Fruit fly (Drosophila melanogaster) whole organism, embryonic: ENCODE data around the gene Ist1.
A peak's percentile ranks its signal among the peaks of the same experiment; 100 is the strongest.

Experiments
- Adf1 ChIP-seq: fragments of 200-800 bp; sonication (Bioruptor generic); IDR thresholded peaks from 2 replicates; pipeline ENCODE4 v1.3.6; 2022; ENCODE audit warnings: missing biosample characterization, missing genetic modification characterization
- Atf6 ChIP-seq: fragments of 200-800 bp; sonication (Bioruptor generic); IDR thresholded peaks from 2 replicates; pipeline ENCODE4 v1.3.6; 2022; ENCODE audit warnings: missing biosample characterization, missing genetic modification characterization
- CG10321 ChIP-seq: fragments of 200-800 bp; sonication (Bioruptor generic); IDR thresholded peaks from 2 replicates; pipeline ENCODE4 v1.3.6; 2022; ENCODE audit warnings: missing biosample characterization, missing genetic modification characterization
- CG10654 ChIP-seq: fragments of 200-800 bp; sonication (Bioruptor generic); optimal IDR thresholded peaks from 2 replicates; lab custom pipeline; 2016; ENCODE audit warnings: missing biosample characterization, missing genetic modification characterization
- CG13287 ChIP-seq: fragments of 200-800 bp; sonication (Bioruptor generic); IDR thresholded peaks from 2 replicates; pipeline ENCODE4 v1.3.6; 2022; ENCODE audit warnings: missing biosample characterization, missing genetic modification characterization; ENCODE audit not compliant: partially characterized antibody
- CG14860 ChIP-seq: fragments of 200-800 bp; sonication (Bioruptor generic); IDR thresholded peaks from 3 replicates; pipeline ENCODE4 v1.3.6; 2022; ENCODE audit warnings: missing biosample characterization, missing genetic modification characterization; ENCODE audit not compliant: partially characterized antibody
- CG16813 ChIP-seq: fragments of 200-800 bp; sonication (Bioruptor generic); IDR thresholded peaks from 3 replicates; pipeline ENCODE4 v1.3.6; 2022; ENCODE audit warnings: missing biosample characterization, missing genetic modification characterization; ENCODE audit not compliant: partially characterized antibody
- CG17385 ChIP-seq: fragments of 200-800 bp; sonication (Bioruptor generic); optimal IDR thresholded peaks from 3 replicates; lab custom pipeline; 2018; ENCODE audit warnings: missing biosample characterization, mild to moderate bottlenecking, missing genetic modification characterization
- CG18599 ChIP-seq: fragments of 200-800 bp; sonication (Bioruptor generic); optimal IDR thresholded peaks from 3 replicates; lab custom pipeline; 2017; ENCODE audit warnings: missing biosample characterization, missing genetic modification characterization, mild to moderate bottlenecking, moderate library complexity, missing genetic modification reagents
- CG32532 ChIP-seq: fragments of 200-800 bp; sonication (Bioruptor generic); IDR thresholded peaks from 2 replicates; pipeline ENCODE4 v1.3.6; 2022; ENCODE audit warnings: missing biosample characterization, missing genetic modification characterization
- CG32767 ChIP-seq: fragments of 200-800 bp; sonication (Bioruptor generic); IDR thresholded peaks from 2 replicates; pipeline ENCODE4 v1.3.6; 2022; ENCODE audit warnings: missing biosample characterization, missing genetic modification characterization
- CG3847 ChIP-seq: fragments of 200-800 bp; sonication (Bioruptor generic); IDR thresholded peaks from 2 replicates; pipeline ENCODE4 v1.3.6; 2022; ENCODE audit warnings: missing biosample characterization, missing genetic modification characterization
- CG4360 ChIP-seq: fragments of 200-800 bp; sonication (Bioruptor generic); IDR thresholded peaks from 2 replicates; pipeline ENCODE4 v1.3.6; 2022; ENCODE audit warnings: missing biosample characterization, missing genetic modification characterization
- CG43689 ChIP-seq: fragments of 200-800 bp; sonication (Bioruptor generic); IDR thresholded peaks from 2 replicates; pipeline ENCODE4 v1.3.6; 2022; ENCODE audit warnings: missing biosample characterization, missing genetic modification characterization
- CG6791 ChIP-seq: fragments of 200-800 bp; sonication (Bioruptor generic); IDR thresholded peaks from 3 replicates; pipeline ENCODE4 v1.3.6; 2022; ENCODE audit warnings: missing biosample characterization, missing genetic modification characterization; ENCODE audit not compliant: partially characterized antibody
- CG8290 ChIP-seq, 3 experiments: fragments of 200-800 bp; sonication (Bioruptor generic); optimal IDR thresholded peaks; 2 replicates each; lab custom pipeline; 2016 to 2019; ENCODE audit warnings: missing biosample characterization in 3 of 3, missing genetic modification characterization in 3 of 3, mild to moderate bottlenecking in 2 of 3, moderate library complexity in 1 of 3
- CG8944 ChIP-seq: fragments of 200-800 bp; sonication (Bioruptor generic); optimal IDR thresholded peaks from 3 replicates; lab custom pipeline; 2016; ENCODE audit warnings: missing biosample characterization, missing genetic modification characterization
- Dll ChIP-seq: fragments of 200-800 bp; sonication (Bioruptor generic); IDR thresholded peaks from 4 replicates; pipeline ENCODE4 v1.3.6; 2022; ENCODE audit warnings: missing biosample characterization, missing genetic modification characterization; ENCODE audit not compliant: partially characterized antibody
- HLHmδ ChIP-seq: fragments of 200-800 bp; sonication (Bioruptor generic); optimal IDR thresholded peaks from 2 replicates; lab custom pipeline; 2018; ENCODE audit warnings: missing biosample characterization, mild to moderate bottlenecking, missing genetic modification characterization, moderate library complexity
- Nf-YA ChIP-seq: fragments of 200-800 bp; sonication (Bioruptor generic); IDR thresholded peaks from 2 replicates; pipeline ENCODE4 v1.3.6; 2022; ENCODE audit warnings: missing biosample characterization, missing genetic modification characterization
- Nf-YB ChIP-seq: fragments of 200-800 bp; sonication (Bioruptor generic); optimal IDR thresholded peaks from 3 replicates; lab custom pipeline; 2019; ENCODE audit warnings: missing biosample characterization, mild to moderate bottlenecking, missing genetic modification characterization, moderate library complexity
- Pdp1 ChIP-seq, 2 experiments: fragments of 200-800 bp; sonication (Bioruptor generic); optimal IDR thresholded peaks; 3 replicates each; lab custom pipeline; 2016; ENCODE audit warnings: missing biosample characterization in 2 of 2, missing genetic modification characterization in 2 of 2, mild to moderate bottlenecking in 1 of 2, moderate library complexity in 1 of 2
- Ssrp ChIP-seq: fragments of 200-800 bp; sonication (Bioruptor generic); optimal IDR thresholded peaks from 2 replicates; lab custom pipeline; 2018; ENCODE audit warnings: missing biosample characterization, mild to moderate bottlenecking, missing genetic modification characterization, moderate library complexity
- Trl ChIP-seq, 3 experiments: fragments of >200 bp in 2 of 3; fragments of 200-800 bp in 1 of 3; sonication (Bioruptor generic) in 1 of 3; optimal IDR thresholded peaks; 2 replicates in 1 of 3; 3 replicates in 2 of 3; lab custom pipeline; 2016 to 2017; ENCODE audit warnings: missing biosample characterization in 1 of 3, missing genetic modification characterization in 1 of 3
- YL-1 ChIP-seq: fragments of 200-800 bp; sonication (Bioruptor generic); optimal IDR thresholded peaks from 3 replicates; lab custom pipeline; 2017; ENCODE audit warnings: missing biosample characterization, mild to moderate bottlenecking, missing genetic modification characterization
- ash1 ChIP-seq: fragments of 200-800 bp; sonication (Bioruptor generic); optimal IDR thresholded peaks from 2 replicates; lab custom pipeline; 2018; ENCODE audit warnings: missing biosample characterization, mild to moderate bottlenecking, missing genetic modification characterization
- bsh ChIP-seq, 2 experiments: fragments of 200-800 bp; sonication (Bioruptor generic); optimal IDR thresholded peaks; 2 replicates each; lab custom pipeline; 2017 to 2018; ENCODE audit warnings: mild to moderate bottlenecking in 2 of 2, missing biosample characterization in 2 of 2, missing genetic modification characterization in 2 of 2, moderate library complexity in 1 of 2
- corto ChIP-seq: fragments of 200-800 bp; sonication (Bioruptor generic); optimal IDR thresholded peaks from 2 replicates; lab custom pipeline; 2016; ENCODE audit warnings: missing biosample characterization, mild to moderate bottlenecking, missing genetic modification characterization, moderate library complexity
- danr ChIP-seq: fragments of 200-800 bp; sonication (Bioruptor generic); IDR thresholded peaks from 2 replicates; pipeline ENCODE4 v1.3.6; 2022; ENCODE audit warnings: missing biosample characterization, missing genetic modification characterization
- dmrt99B ChIP-seq: fragments of 200-800 bp; sonication (Bioruptor generic); optimal IDR thresholded peaks from 2 replicates; lab custom pipeline; 2018; ENCODE audit warnings: missing biosample characterization, mild to moderate bottlenecking, missing genetic modification characterization, moderate library complexity
- dpn ChIP-seq, 2 experiments: fragments of 200-800 bp; sonication (Bioruptor generic); optimal IDR thresholded peaks; 3 replicates each; lab custom pipeline; 2016; ENCODE audit warnings: missing biosample characterization in 2 of 2, missing genetic modification characterization in 2 of 2
- ewg ChIP-seq: fragments of 200-800 bp; sonication (Bioruptor generic); optimal IDR thresholded peaks from 3 replicates; lab custom pipeline; 2017; ENCODE audit warnings: mild to moderate bottlenecking, missing biosample characterization, missing genetic modification reagents, missing genetic modification characterization
- gce ChIP-seq: fragments of 200-800 bp; sonication (Bioruptor generic); IDR thresholded peaks from 3 replicates; pipeline ENCODE4 v1.3.6; 2022; ENCODE audit warnings: missing biosample characterization, missing genetic modification characterization
- her ChIP-seq: fragments of 200-800 bp; sonication (Bioruptor generic); optimal IDR thresholded peaks from 2 replicates; lab custom pipeline; 2016; ENCODE audit warnings: missing biosample characterization, missing genetic modification characterization
- jing ChIP-seq: fragments of 200-800 bp; sonication (Bioruptor generic); optimal IDR thresholded peaks from 2 replicates; lab custom pipeline; 2018; ENCODE audit warnings: missing biosample characterization, mild to moderate bottlenecking, missing genetic modification characterization
- ken ChIP-seq: fragments of 200-800 bp; sonication (Bioruptor generic); IDR thresholded peaks from 3 replicates; pipeline ENCODE4 v1.3.6; 2022; ENCODE audit warnings: missing biosample characterization, missing genetic modification characterization
- knrl ChIP-seq: fragments of 200-800 bp; sonication (Bioruptor generic); IDR thresholded peaks from 3 replicates; pipeline ENCODE4 v1.3.6; 2022; ENCODE audit warnings: missing biosample characterization, missing genetic modification characterization; ENCODE audit not compliant: partially characterized antibody
- lov ChIP-seq, 2 experiments: fragments of 200-800 bp in 1 of 2; fragments of >200 bp in 1 of 2; sonication (Bioruptor generic) in 1 of 2; IDR thresholded peaks in 1 of 2; optimal IDR thresholded peaks in 1 of 2; 2 replicates in 1 of 2; 3 replicates in 1 of 2; pipeline versions ENCODE4 v1.3.6 to Lab custom; 2017 to 2022; ENCODE audit warnings: missing biosample characterization in 1 of 2, missing genetic modification characterization in 1 of 2
- maf-S ChIP-seq: fragments of 200-800 bp; sonication (Bioruptor generic); optimal IDR thresholded peaks from 2 replicates; lab custom pipeline; 2016; ENCODE audit warnings: missing biosample characterization, missing genetic modification characterization
- mld ChIP-seq: fragments of 200-800 bp; sonication (Bioruptor generic); IDR thresholded peaks from 3 replicates; pipeline ENCODE4 v1.3.6; 2022; ENCODE audit warnings: missing biosample characterization, missing genetic modification characterization; ENCODE audit not compliant: partially characterized antibody
- nerfin-1 ChIP-seq: fragments of 200-800 bp; sonication (Bioruptor generic); optimal IDR thresholded peaks from 3 replicates; lab custom pipeline; 2019; ENCODE audit warnings: missing biosample characterization, mild to moderate bottlenecking, missing genetic modification characterization, moderate library complexity
- peb ChIP-seq: fragments of 200-800 bp; sonication (Bioruptor generic); IDR thresholded peaks from 2 replicates; pipeline ENCODE4 v1.3.6; 2022; ENCODE audit warnings: missing biosample characterization, missing genetic modification characterization
- pros ChIP-seq: fragments of 200-800 bp; sonication (Bioruptor generic); optimal IDR thresholded peaks from 3 replicates; lab custom pipeline; 2019; ENCODE audit warnings: missing biosample characterization, mild to moderate bottlenecking, missing genetic modification characterization, moderate library complexity
- seq ChIP-seq: fragments of 200-800 bp; sonication (Bioruptor generic); IDR thresholded peaks from 2 replicates; pipeline ENCODE4 v1.3.6; 2022; ENCODE audit warnings: missing biosample characterization, missing genetic modification characterization
- sob ChIP-seq: fragments of 200-800 bp; sonication (Bioruptor generic); IDR thresholded peaks from 2 replicates; pipeline ENCODE4 v1.3.6; 2022; ENCODE audit warnings: missing biosample characterization, missing genetic modification characterization
- toy ChIP-seq: fragments of 200-800 bp; sonication (Bioruptor generic); IDR thresholded peaks from 2 replicates; pipeline ENCODE4 v1.3.6; 2022; ENCODE audit warnings: missing biosample characterization, missing genetic modification characterization
- z ChIP-seq: fragments of 200-800 bp; sonication (Bioruptor generic); IDR thresholded peaks from 3 replicates; pipeline ENCODE4 v1.3.6; 2022; ENCODE audit warnings: missing biosample characterization, missing genetic modification characterization

Ist1 gene

dm6 chr3L:6789788-6790325 lies 33.6 kb upstream of the Ist1 start, which contains the start of gene vvl (continued):
- peak; percentile 74 for TF ChIP-seq Adf1 (GFP tag; lab: Robert Waterston, UW)
- TF ChIP-seq CG13287 (GFP tag; lab: Robert Waterston, UW), result peak; percentile 45; the same call in 1 of the 2 replicates
- peak; percentile 39; the same call in 1 of the 2 replicates for TF ChIP-seq Atf6 (GFP tag; lab: Robert Waterston, UW)
- no peak for TF ChIP-seq toy
- TF ChIP-seq CG32532 (GFP tag; lab: Robert Waterston, UW), result peak; percentile 42; the same call in 1 of the 2 replicates
- TF ChIP-seq ash1 (GFP tag; lab: Kevin White, UChicago), result peak; percentile 56
- peak; percentile 3 for TF ChIP-seq maf-S (GFP tag; lab: Kevin White, UChicago)
- peak; percentile 94 for TF ChIP-seq CG4360 (GFP tag; lab: Robert Waterston, UW)
- TF ChIP-seq ewg (GFP tag; lab: Kevin White, UChicago), result peak; percentile 88
- no peak for TF ChIP-seq CG43689 (GFP tag; lab: Robert Waterston, UW)
- TF ChIP-seq pros (GFP tag; lab: Kevin White, UChicago), result peak; percentile 61
- peak; percentile 99 for TF ChIP-seq Nf-YB (GFP tag; lab: Kevin White, UChicago)
- peak; percentile 16 for TF ChIP-seq CG18599 (GFP tag; lab: Kevin White, UChicago)
- peak; percentile 63; the same call in 1 of the 3 replicates for TF ChIP-seq gce (GFP tag; lab: Robert Waterston, UW)
- TF ChIP-seq CG8290 (GFP tag; optimal IDR thresholded peaks at IDR 0.05; lab: Kevin White, UChicago), result no peak
- TF ChIP-seq CG8290 (tag; optimal IDR thresholded peaks at IDR 0.05; lab: Kevin White, UChicago), result peak in 1 of 2 experiments; percentile 37
- TF ChIP-seq CG3847 (GFP tag; lab: Robert Waterston, UW), result no peak
- TF ChIP-seq Trl (optimal IDR thresholded peaks at IDR 0.05; lab: Kevin White, UChicago), result peak; percentile 30 to 61
- no peak for TF ChIP-seq Trl (GFP tag; optimal IDR thresholded peaks at IDR 0.05; lab: Kevin White, UChicago)
- peak; percentile 61; the same call in 2 of the 3 replicates for TF ChIP-seq z (GFP tag; lab: Robert Waterston, UW)
- TF ChIP-seq CG10654, result no peak
- no peak for TF ChIP-seq CG8944 (GFP tag; lab: Kevin White, UChicago)
- TF ChIP-seq danr (GFP tag; lab: Robert Waterston, UW), result no peak
- peak; percentile 17 for TF ChIP-seq jing (GFP tag; lab: Kevin White, UChicago)
- TF ChIP-seq dmrt99B (tag; lab: Kevin White, UChicago), result peak; percentile 4
- TF ChIP-seq CG17385 (GFP tag; lab: Kevin White, UChicago), result no peak
- TF ChIP-seq knrl (GFP tag; lab: Robert Waterston, UW), result peak; percentile 29; the same call in 1 of the 3 replicates
- no peak for TF ChIP-seq dpn (GFP tag; optimal IDR thresholded peaks at IDR 0.05; lab: Kevin White, UChicago)
- no peak for TF ChIP-seq ken (GFP tag; lab: Robert Waterston, UW)
- no peak for TF ChIP-seq mld (GFP tag; lab: Robert Waterston, UW)
- peak; percentile 78 for TF ChIP-seq seq
- peak; percentile 54 for TF ChIP-seq HLHmδ (GFP tag; lab: Kevin White, UChicago)
- TF ChIP-seq corto (GFP tag; lab: Kevin White, UChicago), result no peak
- 0 out of 3 replicates have a peak, but pooled peaks have one; percentile 31 for TF ChIP-seq CG16813 (GFP tag; lab: Robert Waterston, UW)
- TF ChIP-seq CG14860 (GFP tag; lab: Robert Waterston, UW), result no peak
- TF ChIP-seq sob, result peak; percentile 47; the same call in 1 of the 2 replicates
- no peak for TF ChIP-seq Pdp1 (GFP tag; optimal IDR thresholded peaks at IDR 0.05; lab: Kevin White, UChicago)
- TF ChIP-seq her (GFP tag; lab: Kevin White, UChicago), result peak; percentile 24
- TF ChIP-seq YL-1 (GFP tag; lab: Kevin White, UChicago), result no peak
- TF ChIP-seq CG10321 (GFP tag; lab: Robert Waterston, UW), result peak; percentile 97
- TF ChIP-seq nerfin-1 (tag; lab: Kevin White, UChicago), result peak; percentile 94
- no peak for TF ChIP-seq Ssrp (tag; lab: Kevin White, UChicago)
- TF ChIP-seq peb (GFP tag; lab: Robert Waterston, UW), result no peak
- TF ChIP-seq CG6791 (GFP tag; lab: Robert Waterston, UW), result peak; percentile 34; the same call in 1 of the 3 replicates
- TF ChIP-seq Dll, result 0 out of 4 replicates have a peak, but pooled peaks have one; percentile 31
- TF ChIP-seq Nf-YA (GFP tag; lab: Robert Waterston, UW), result peak; percentile 93
- no peak for TF ChIP-seq lov (optimal IDR thresholded peaks at IDR 0.05; lab: Kevin White, UChicago)
- TF ChIP-seq lov (GFP tag; IDR thresholded peaks at IDR 0.05; lab: Robert Waterston, UW), result 0 out of 3 replicates have a peak, but pooled peaks have one; percentile 3
- TF ChIP-seq bsh (GFP tag; optimal IDR thresholded peaks at IDR 0.05; lab: Kevin White, UChicago), result peak in 1 of 2 experiments; percentile 9
- TF ChIP-seq CG32767, result 0 out of 2 replicates have a peak, but pooled peaks have one; percentile 28
